Comparison of ENCODE assay signal across 2 worm cellular contexts in genomic region chrII:12344787-12345186, ce11.
TF ChIP-seq lines count a peak whose summit lies in the region.

C44C11.6 (plus strand) TSS chrII:12344809.

TF ChIP-seq in whole organism, L4 larva, 104 proteins besides CTCF, POLR2A, EP300 and RAD21 (continued from another document and continues in another):
- TF ChIP-seq vab-7 (GFP tag; IDR thresholded peaks at IDR 0.05; lab: Robert Waterston, UW) (no peak), nhr-111 (GFP tag; optimal IDR thresholded peaks at IDR 0.05; lab: Kevin White, UChicago) (peak; percentile 24), daf-19 (GFP tag; conservative IDR thresholded peaks at IDR 0.05; lab: Robert Waterston, UW) (no peak), nhr-10 (tag; optimal IDR thresholded peaks at IDR 0.05; lab: Kevin White, UChicago) (no peak), lin-1 (GFP tag; IDR thresholded peaks at IDR 0.05; lab: Robert Waterston, UW) (no peak), nhr-48 (tag; optimal IDR thresholded peaks at IDR 0.05; lab: Kevin White, UChicago) (no peak), ZK546.5 (tag; optimal IDR thresholded peaks at IDR 0.05; lab: Kevin White, UChicago) (no peak), ztf-7 (tag; optimal IDR thresholded peaks at IDR 0.05; lab: Kevin White, UChicago) (no peak), Y5F2A.4 (GFP tag; optimal IDR thresholded peaks at IDR 0.05; lab: Kevin White, UChicago) (no peak), ctbp-1 (GFP tag; IDR thresholded peaks at IDR 0.05; lab: Robert Waterston, UW) (0 out of 2 replicates have a peak, but pooled peaks have one; percentile 52), nhr-76 (tag; optimal IDR thresholded peaks at IDR 0.05; lab: Kevin White, UChicago) (no peak), set-16 (GFP tag; IDR thresholded peaks at IDR 0.05; lab: Robert Waterston, UW) (peak; percentile 57), unc-130 (GFP tag; optimal IDR thresholded peaks at IDR 0.05; lab: Kevin White, UChicago) (no peak), zag-1 (tag; optimal IDR thresholded peaks at IDR 0.05; lab: Kevin White, UChicago) (no peak), snpc-1.2 (GFP tag; IDR thresholded peaks at IDR 0.05; lab: Robert Waterston, UW) (0 out of 2 replicates have a peak, but pooled peaks have one; percentile 26), jun-1 (tag; optimal IDR thresholded peaks at IDR 0.05; lab: Kevin White, UChicago) (no peak), F49E8.2 (tag; optimal IDR thresholded peaks at IDR 0.05; lab: Kevin White, UChicago; ENCODE audit: borderline replicate concordance) (no peak), lir-3 (tag; optimal IDR thresholded peaks at IDR 0.05; lab: Kevin White, UChicago) (no peak), F26F4.8 (GFP tag; conservative IDR thresholded peaks at IDR 0.05; lab: Robert Waterston, UW) (no peak), mxl-2 (GFP tag; conservative IDR thresholded peaks at IDR 0.05; lab: Robert Waterston, UW) (0 out of 2 replicates have a peak, but pooled peaks have one; percentile 8), dpl-1 (GFP tag; optimal IDR thresholded peaks at IDR 0.05; lab: Kevin White, UChicago) (no peak), mes-2 (tag; optimal IDR thresholded peaks at IDR 0.05; lab: Kevin White, UChicago; ENCODE audit: poor library complexity, severe bottlenecking) (no peak), ztf-11 (tag; optimal IDR thresholded peaks at IDR 0.05; lab: Kevin White, UChicago) (no peak), zfp-2 (tag; optimal IDR thresholded peaks at IDR 0.05; lab: Kevin White, UChicago) (no peak), pha-4 (GFP tag; IDR thresholded peaks at IDR 0.05; lab: Robert Waterston, UW) (no peak), pha-4 (tag; optimal IDR thresholded peaks at IDR 0.05; lab: Kevin White, UChicago) (no peak), duxl-1 (tag; optimal IDR thresholded peaks at IDR 0.05; lab: Kevin White, UChicago; ENCODE audit: poor library complexity) (peak; percentile 13), lin-39 (tag; optimal IDR thresholded peaks at IDR 0.05; lab: Kevin White, UChicago) (no peak), lin-15B (tag; optimal IDR thresholded peaks at IDR 0.05; lab: Kevin White, UChicago) (no peak), nhr-25 (tag; optimal IDR thresholded peaks at IDR 0.05; lab: Kevin White, UChicago; ENCODE audit: borderline replicate concordance, insufficient read depth) (no peak), hif-1 (tag; optimal IDR thresholded peaks at IDR 0.05; lab: Kevin White, UChicago) (no peak), ceh-62 (tag; optimal IDR thresholded peaks at IDR 0.05; lab: Kevin White, UChicago) (no peak), nhr-77 (tag; optimal IDR thresholded peaks at IDR 0.05; lab: Kevin White, UChicago) (no peak), skn-1 (tag; optimal IDR thresholded peaks at IDR 0.05; lab: Kevin White, UChicago) (no peak), daf-16 (GFP tag; optimal IDR thresholded peaks at IDR 0.05; lab: Kevin White, UChicago) (no peak), daf-16 (tag; optimal IDR thresholded peaks at IDR 0.05; lab: Kevin White, UChicago) (no peak), cey-2 (tag; optimal IDR thresholded peaks at IDR 0.05; lab: Kevin White, UChicago; ENCODE audit: borderline replicate concordance, insufficient read depth) (no peak), spr-1 (tag; optimal IDR thresholded peaks at IDR 0.05; lab: Kevin White, UChicago) (no peak), mdl-1 (tag; optimal IDR thresholded peaks at IDR 0.05; lab: Kevin White, UChicago) (no peak), lin-29 (GFP tag; IDR thresholded peaks at IDR 0.05; lab: Robert Waterston, UW) (no peak), arid-1 (GFP tag; conservative IDR thresholded peaks at IDR 0.05; lab: Robert Waterston, UW) (no peak), lin-38 (GFP tag; IDR thresholded peaks at IDR 0.05; lab: Robert Waterston, UW) (peak; percentile 40), tag-97 (GFP tag; IDR thresholded peaks at IDR 0.05; lab: Robert Waterston, UW) (no peak), sdz-12 (GFP tag; optimal IDR thresholded peaks at IDR 0.05; lab: Kevin White, UChicago) (no peak), nhr-102 (tag; optimal IDR thresholded peaks at IDR 0.05; lab: Kevin White, UChicago) (peak; percentile 19), dmd-9 (GFP tag; IDR thresholded peaks at IDR 0.05; lab: Robert Waterston, UW) (no peak), mep-1 (tag; optimal IDR thresholded peaks at IDR 0.05; lab: Kevin White, UChicago) (no peak), F44E2.7 (GFP tag; IDR thresholded peaks at IDR 0.05; lab: Robert Waterston, UW) (no peak), ama-1 (optimal IDR thresholded peaks at IDR 0.05; lab: Kevin White, UChicago) (no peak), ceh-44 (GFP tag; IDR thresholded peaks at IDR 0.05; lab: Robert Waterston, UW) (no peak), saeg-2 (GFP tag; IDR thresholded peaks at IDR 0.05; lab: Robert Waterston, UW) (no peak), gei-8 (GFP tag; optimal IDR thresholded peaks at IDR 0.05; lab: Kevin White, UChicago) (no peak), rbr-2 (tag; optimal IDR thresholded peaks at IDR 0.05; lab: Kevin White, UChicago) (no peak), aha-1 (tag; lab: Kevin White, UChicago) (no peak), fkh-10 (GFP tag; optimal IDR thresholded peaks at IDR 0.05; lab: Kevin White, UChicago) (no peak), fos-1 (tag; optimal IDR thresholded peaks at IDR 0.05; lab: Kevin White, UChicago) (no peak), Y105C5A.15 (GFP tag; IDR thresholded peaks at IDR 0.05; lab: Robert Waterston, UW) (no peak), ces-1 (GFP tag; optimal IDR thresholded peaks at IDR 0.05; lab: Kevin White, UChicago) (no peak), attf-4 (tag; optimal IDR thresholded peaks at IDR 0.05; lab: Kevin White, UChicago) (no peak), dmd-6 (GFP tag; IDR thresholded peaks at IDR 0.05; lab: Robert Waterston, UW) (0 out of 2 replicates have a peak, but pooled peaks have one; percentile 14), mxl-3 (GFP tag; optimal IDR thresholded peaks at IDR 0.05; lab: Kevin White, UChicago) (no peak), T26A8.4 (GFP tag; IDR thresholded peaks at IDR 0.05; lab: Robert Waterston, UW) (0 out of 2 replicates have a peak, but pooled peaks have one; percentile 38), spr-3 (GFP tag; optimal IDR thresholded peaks at IDR 0.05; lab: Kevin White, UChicago) (no peak), nhr-11 (tag; optimal IDR thresholded peaks at IDR 0.05; lab: Kevin White, UChicago) (no peak), madf-9 (GFP tag; conservative IDR thresholded peaks at IDR 0.05; lab: Robert Waterston, UW) (no peak), nhr-237 (tag; optimal IDR thresholded peaks at IDR 0.05; lab: Kevin White, UChicago) (no peak), egl-27 (tag; optimal IDR thresholded peaks at IDR 0.05; lab: Kevin White, UChicago) (no peak)

TF ChIP-seq in whole organism, young adult, 124 proteins besides CTCF, POLR2A, EP300 and RAD21 (continued from another document):
- no peak for TF ChIP-seq tbx-9 (tag; optimal IDR thresholded peaks at IDR 0.05; lab: Kevin White, UChicago; ENCODE audit: borderline replicate concordance)
- TF ChIP-seq F37B4.10 (GFP tag; IDR thresholded peaks at IDR 0.05; lab: Robert Waterston, UW): 0 out of 2 replicates have a peak, but pooled peaks have one; percentile 33
- TF ChIP-seq ZK185.1 (tag; optimal IDR thresholded peaks at IDR 0.05; lab: Kevin White, UChicago; ENCODE audit: poor library complexity, severe bottlenecking): no peak
- no peak for TF ChIP-seq efl-1 (GFP tag; optimal IDR thresholded peaks at IDR 0.05; lab: Kevin White, UChicago)
- no peak for TF ChIP-seq lsl-1 (GFP tag; optimal IDR thresholded peaks at IDR 0.05; lab: Kevin White, UChicago)
- no peak for TF ChIP-seq cebp-1 (GFP tag; IDR thresholded peaks at IDR 0.05; lab: Robert Waterston, UW)
- TF ChIP-seq cebp-1 (tag; optimal IDR thresholded peaks at IDR 0.05; lab: Kevin White, UChicago): peak; percentile 12
- TF ChIP-seq nfyb-1 (GFP tag; IDR thresholded peaks at IDR 0.05; lab: Robert Waterston, UW): no peak
- no peak for TF ChIP-seq Y79H2A.3 (GFP tag; conservative IDR thresholded peaks at IDR 0.05; lab: Robert Waterston, UW)
- 0 out of 2 replicates have a peak, but pooled peaks have one; percentile 24 for TF ChIP-seq hsf-1 (GFP tag; IDR thresholded peaks at IDR 0.05; lab: Robert Waterston, UW)
- no peak for TF ChIP-seq ztf-28 (GFP tag; IDR thresholded peaks at IDR 0.05; lab: Robert Waterston, UW)
- TF ChIP-seq nhr-80 (tag; optimal IDR thresholded peaks at IDR 0.05; lab: Kevin White, UChicago): no peak
- no peak for TF ChIP-seq gei-17 (GFP tag; optimal IDR thresholded peaks at IDR 0.05; lab: Kevin White, UChicago)
- TF ChIP-seq aptf-2 (GFP tag; conservative IDR thresholded peaks at IDR 0.05; lab: Robert Waterston, UW): no peak
- TF ChIP-seq aptf-3 (GFP tag; IDR thresholded peaks at IDR 0.05; lab: Robert Waterston, UW): no peak
- no peak for TF ChIP-seq tlf-1 (GFP tag; optimal IDR thresholded peaks at IDR 0.05; lab: Kevin White, UChicago)
- TF ChIP-seq hrde-1 (tag; optimal IDR thresholded peaks at IDR 0.05; lab: Kevin White, UChicago; ENCODE audit: borderline replicate concordance): no peak
- TF ChIP-seq F52B5.7 (tag; optimal IDR thresholded peaks at IDR 0.05; lab: Kevin White, UChicago): peak; percentile 64
- TF ChIP-seq tbp1 (GFP tag; optimal IDR thresholded peaks at IDR 0.05; lab: Kevin White, UChicago): peak; percentile 17
- peak; percentile 83 for TF ChIP-seq zfh-2 (GFP tag; conservative IDR thresholded peaks at IDR 0.05; lab: Robert Waterston, UW)
- no peak for TF ChIP-seq F23B12.7 (tag; optimal IDR thresholded peaks at IDR 0.05; lab: Kevin White, UChicago; ENCODE audit: insufficient read depth)
- no peak for TF ChIP-seq F55B11.4 (tag; optimal IDR thresholded peaks at IDR 0.05; lab: Kevin White, UChicago; ENCODE audit: borderline replicate concordance, insufficient read depth)
- no peak for TF ChIP-seq nfya-1 (tag; optimal IDR thresholded peaks at IDR 0.05; lab: Kevin White, UChicago; ENCODE audit: borderline replicate concordance, insufficient read depth)
- TF ChIP-seq sptf-2 (GFP tag; optimal IDR thresholded peaks at IDR 0.05; lab: Kevin White, UChicago): no peak
- TF ChIP-seq ztf-6 (GFP tag; IDR thresholded peaks at IDR 0.05; lab: Robert Waterston, UW): no peak
- 0 out of 2 replicates have a peak, but pooled peaks have one; percentile 12 for TF ChIP-seq pbrm-1 (GFP tag; IDR thresholded peaks at IDR 0.05; lab: Robert Waterston, UW)
- no peak for TF ChIP-seq egl-44 (GFP tag; IDR thresholded peaks at IDR 0.05; lab: Robert Waterston, UW)
- 0 out of 2 replicates have a peak, but pooled peaks have one; percentile 24 for TF ChIP-seq nhr-120 (GFP tag; IDR thresholded peaks at IDR 0.05; lab: Robert Waterston, UW)
- no peak for TF ChIP-seq C17E4.6 (GFP tag; IDR thresholded peaks at IDR 0.05; lab: Robert Waterston, UW)
- TF ChIP-seq F57A8.1 (GFP tag; optimal IDR thresholded peaks at IDR 0.05; lab: Kevin White, UChicago): no peak
- no peak for TF ChIP-seq ztf-18 (tag; optimal IDR thresholded peaks at IDR 0.05; lab: Kevin White, UChicago)
- no peak for TF ChIP-seq bed-1 (GFP tag; IDR thresholded peaks at IDR 0.05; lab: Robert Waterston, UW)
- TF ChIP-seq egl-18 (GFP tag; IDR thresholded peaks at IDR 0.05; lab: Robert Waterston, UW): no peak
- TF ChIP-seq K12H6.12 (tag; optimal IDR thresholded peaks at IDR 0.05; lab: Kevin White, UChicago): no peak
- TF ChIP-seq D2030.7 (GFP tag; IDR thresholded peaks at IDR 0.05; lab: Robert Waterston, UW): no peak
- TF ChIP-seq ztf-22 (GFP tag; optimal IDR thresholded peaks at IDR 0.05; lab: Kevin White, UChicago): no peak
- TF ChIP-seq T07F8.4 (tag; optimal IDR thresholded peaks at IDR 0.05; lab: Kevin White, UChicago): no peak
- TF ChIP-seq chd-7 (tag; optimal IDR thresholded peaks at IDR 0.05; lab: Kevin White, UChicago): peak; percentile 4
- TF ChIP-seq lin-54 (GFP tag; optimal IDR thresholded peaks at IDR 0.05; lab: Kevin White, UChicago): no peak
- no peak for TF ChIP-seq fkh-3 (tag; optimal IDR thresholded peaks at IDR 0.05; lab: Kevin White, UChicago)
- TF ChIP-seq xnd-1 (tag; optimal IDR thresholded peaks at IDR 0.05; lab: Kevin White, UChicago): no peak
- no peak for TF ChIP-seq repo-1 (tag; optimal IDR thresholded peaks at IDR 0.05; lab: Kevin White, UChicago)
- TF ChIP-seq atf-7 (tag; optimal IDR thresholded peaks at IDR 0.05; lab: Kevin White, UChicago): peak; percentile 32
- TF ChIP-seq lsy-27 (tag; optimal IDR thresholded peaks at IDR 0.05; lab: Kevin White, UChicago; ENCODE audit: borderline replicate concordance, insufficient read depth): no peak
- TF ChIP-seq F57C9.4 (tag; optimal IDR thresholded peaks at IDR 0.05; lab: Kevin White, UChicago): no peak
- TF ChIP-seq nhr-179 (tag; optimal IDR thresholded peaks at IDR 0.05; lab: Kevin White, UChicago): no peak
- TF ChIP-seq snpc-1.3 (tag; optimal IDR thresholded peaks at IDR 0.05; lab: Kevin White, UChicago; ENCODE audit: insufficient read depth): no peak
- TF ChIP-seq F22D6.2 (tag; optimal IDR thresholded peaks at IDR 0.05; lab: Kevin White, UChicago): no peak
- no peak for TF ChIP-seq B0035.1 (tag; optimal IDR thresholded peaks at IDR 0.05; lab: Kevin White, UChicago)
- no peak for TF ChIP-seq F10E7.11 (tag; optimal IDR thresholded peaks at IDR 0.05; lab: Kevin White, UChicago)
- TF ChIP-seq snpc-1.1 (tag; optimal IDR thresholded peaks at IDR 0.05; lab: Kevin White, UChicago; ENCODE audit: insufficient read depth): no peak
- no peak for TF ChIP-seq somi-1 (GFP tag; optimal IDR thresholded peaks at IDR 0.05; lab: Kevin White, UChicago)
- TF ChIP-seq madf-3 (GFP tag; IDR thresholded peaks at IDR 0.05; lab: Robert Waterston, UW): no peak
